Fruit fly (Drosophila melanogaster): ENCODE results near the gene GAA1.

The GAA1 gene

dm6 chrX:5879543-5879943 lies 6.4 kb upstream of the GAA1 start, which contains the start of the genes Usp30 and CG16721 (continued):
- TF ChIP-seq bbx (GFP tag; IDR thresholded peaks at IDR 0.05; ENCODE audit: partially characterized antibody) (peak; percentile 66), inv (GFP tag; IDR thresholded peaks at IDR 0.05; ENCODE audit: partially characterized antibody) (peak; percentile 46), disco-r (GFP tag; optimal IDR thresholded peaks at IDR 0.05) (no peak), mld (GFP tag; IDR thresholded peaks at IDR 0.05; ENCODE audit: partially characterized antibody) (peak; percentile 59; the same call in 1 of the 3 replicates), Ravus (GFP tag; IDR thresholded peaks at IDR 0.05) (no peak), ERR (GFP tag; optimal IDR thresholded peaks at IDR 0.05) (no peak), CG4360 (GFP tag; IDR thresholded peaks at IDR 0.05) (no peak), bab2 (GFP tag; optimal IDR thresholded peaks at IDR 0.05) (peak; percentile 50), Side (GFP tag; optimal IDR thresholded peaks at IDR 0.05) (peak; percentile 63), zf30C (GFP tag; optimal IDR thresholded peaks at IDR 0.05) (no peak), pzg (GFP tag; optimal IDR thresholded peaks at IDR 0.05) (peak; percentile 80), Hmx (GFP tag; optimal IDR thresholded peaks at IDR 0.05) (no peak), H2.0 (GFP tag; IDR thresholded peaks at IDR 0.05) (no peak), Nf-YC (tag; optimal IDR thresholded peaks at IDR 0.05) (peak; percentile 39), NK7.1 (GFP tag; optimal IDR thresholded peaks at IDR 0.05) (no peak), CG12744 (GFP tag; optimal IDR thresholded peaks at IDR 0.05) (peak; percentile 34), CG9727 (GFP tag; optimal IDR thresholded peaks at IDR 0.05) (peak; percentile 1), kah (GFP tag; optimal IDR thresholded peaks at IDR 0.05) (no peak), CG13123 (GFP tag; optimal IDR thresholded peaks at IDR 0.05) (peak; percentile 45), CG9797 (GFP tag; optimal IDR thresholded peaks at IDR 0.05) (peak; percentile 22), Bgb (GFP tag; IDR thresholded peaks at IDR 0.05; ENCODE audit: partially characterized antibody) (peak; percentile 75), eyg (GFP tag; optimal IDR thresholded peaks at IDR 0.05) (no peak), az2 (GFP tag; optimal IDR thresholded peaks at IDR 0.05) (peak; percentile 6), Sin3A (optimal IDR thresholded peaks at IDR 0.05) (peak; percentile 60), eve (GFP tag; optimal IDR thresholded peaks at IDR 0.05) (no peak), CG2875 (GFP tag; optimal IDR thresholded peaks at IDR 0.05) (no peak), CG32532 (GFP tag; IDR thresholded peaks at IDR 0.05) (0 out of 2 replicates have a peak, but pooled peaks have one; percentile 28), CG42726 (GFP tag; IDR thresholded peaks at IDR 0.05; ENCODE audit: partially characterized antibody) (peak; percentile 47; the same call in 1 of the 2 replicates), Dfd (GFP tag; optimal IDR thresholded peaks at IDR 0.05) (no peak), tll (GFP tag; optimal IDR thresholded peaks at IDR 0.05) (no peak), pb (GFP tag; optimal IDR thresholded peaks at IDR 0.05) (peak; percentile 37), CG6272 (GFP tag; IDR thresholded peaks at IDR 0.05) (0 out of 2 replicates have a peak, but pooled peaks have one; percentile 11), so (GFP tag; IDR thresholded peaks at IDR 0.05) (no peak), Poxn (GFP tag; IDR thresholded peaks at IDR 0.05) (no peak), CG17802 (tag; optimal IDR thresholded peaks at IDR 0.05) (no peak), Jarid2 (GFP tag; optimal IDR thresholded peaks at IDR 0.05) (no peak), CG10147 (GFP tag; optimal IDR thresholded peaks at IDR 0.05) (peak; percentile 5), CG8944 (GFP tag; optimal IDR thresholded peaks at IDR 0.05) (peak; percentile 19), CG6689 (GFP tag; IDR thresholded peaks at IDR 0.05) (no peak), aop (GFP tag; IDR thresholded peaks at IDR 0.05) (no peak), CG30403 (GFP tag; optimal IDR thresholded peaks at IDR 0.05) (peak; percentile 51), CG10979 (tag; optimal IDR thresholded peaks at IDR 0.05) (no peak), ara (GFP tag; IDR thresholded peaks at IDR 0.05) (no peak), CG30020 (tag; optimal IDR thresholded peaks at IDR 0.05) (peak; percentile 33), CG12299 (tag; optimal IDR thresholded peaks at IDR 0.05) (peak; percentile 29), CG15479 (GFP tag; optimal IDR thresholded peaks at IDR 0.05) (no peak), croc (GFP tag; conservative IDR thresholded peaks at IDR 0.05) (no peak), bsh (GFP tag; optimal IDR thresholded peaks at IDR 0.05) (peak in 1 of 2 experiments; percentile 9), Doc3 (GFP tag; IDR thresholded peaks at IDR 0.05; ENCODE audit: partially characterized antibody) (peak; percentile 65), cad (GFP tag; optimal IDR thresholded peaks at IDR 0.05) (no peak)

Measured in whole organism, embryonic.